Worm (Caenorhabditis elegans) whole organism, dauer: ENCODE data around the gene eri-9.
"Not testable (repeated sequence)": the region's sequence is repeated elsewhere in the genome, so short reads cannot be mapped to it uniquely, and the experiment has no call there.

Experiments
- unc-62 ChIP-seq: sonication (generic microtip); optimal IDR thresholded peaks from 2 replicates; lab custom pipeline; 2017; ENCODE audit warnings: missing biosample characterization, missing genetic modification reagents, missing genetic modification characterization

The eri-9 gene

ce11 chrIII:4951824-4952223 is 19.6 kb downstream of the eri-9 start, which contains the start of gene flh-2:
Gene flh-2 (plus strand): TSS chrIII:4952124.
- TF ChIP-seq unc-62 = no peak

DNA sequence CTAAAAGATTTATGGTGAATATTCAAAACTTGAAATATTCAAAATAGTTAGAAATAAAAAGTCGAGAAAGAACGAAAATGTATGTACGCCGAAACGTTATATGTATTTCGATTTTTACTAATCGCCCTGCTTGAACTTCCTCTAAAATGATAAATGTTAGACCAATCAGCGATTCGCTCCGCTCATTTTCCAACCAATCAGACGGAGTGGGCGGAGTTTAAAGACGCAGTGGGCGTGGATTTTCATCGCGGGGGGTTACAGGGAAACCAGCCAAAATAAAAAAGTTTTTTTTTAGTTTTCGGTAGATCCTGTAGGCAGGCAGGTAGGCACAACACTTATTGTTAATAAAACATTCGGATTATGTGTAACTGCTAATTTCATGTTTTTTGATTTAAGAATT is 20.7 kb downstream of the eri-9 start:
- TF ChIP-seq unc-62 = no peak

- TF ChIP-seq unc-62 = no peak
These were observed 24.3 kb downstream of the eri-9 start, which contains the start of gene C26E6.1 for ce11 chrIII:4956566-4956965. Gene C26E6.1 (plus strand): TSS chrIII:4956866.

- TF ChIP-seq unc-62 = no peak
These were observed 28.0 kb downstream of the eri-9 start, which contains the start of gene C27F2.4 for ce11 chrIII:4960204-4960603. Gene C27F2.4 (minus strand): TSS chrIII:4960304.

DNA sequence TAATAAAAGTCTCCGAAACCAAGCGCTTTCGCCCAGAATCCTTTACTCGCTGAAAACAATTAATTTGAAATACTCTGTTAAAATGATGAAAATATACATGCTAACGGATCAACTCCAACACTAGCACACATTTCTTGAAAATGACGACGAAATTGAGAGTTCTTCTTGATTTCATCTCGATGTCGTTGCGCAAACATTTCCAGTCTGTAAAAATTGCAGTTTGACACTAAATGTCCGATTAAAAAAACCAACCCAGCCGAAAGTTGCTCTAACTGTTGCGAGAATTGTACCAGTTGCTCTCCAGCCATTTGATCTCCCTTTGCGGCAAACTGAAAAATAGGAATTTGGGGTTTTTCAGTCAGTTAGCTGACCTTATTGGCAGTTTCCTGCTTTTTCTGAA is 29.0 kb downstream of the eri-9 start:
- TF ChIP-seq unc-62 = no peak

DNA sequence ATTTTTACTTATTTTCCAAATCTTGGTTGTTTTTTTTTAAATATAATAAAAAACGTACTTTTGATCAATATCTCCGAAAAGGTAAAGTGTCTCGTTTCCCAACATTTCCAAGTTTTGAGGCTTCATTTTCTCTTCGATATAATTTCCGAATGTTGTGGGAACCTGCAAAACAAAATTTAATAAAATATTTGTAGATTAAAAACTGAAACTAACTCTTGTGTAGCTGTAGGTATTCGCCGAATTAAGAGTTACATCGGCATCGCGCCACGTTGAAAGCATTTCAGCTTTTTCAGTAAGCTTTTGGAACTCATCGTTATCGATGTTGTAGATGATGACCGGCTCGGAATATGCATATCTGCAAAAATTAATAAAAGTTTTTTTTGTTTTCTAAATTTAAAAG is 30.1 kb downstream of the eri-9 start, which contains the start of gene vps-22:
Gene vps-22, minus strand, starts transcription at position 101 of the 400 bp plus-strand sequence.
- no peak for TF ChIP-seq unc-62

- no peak for TF ChIP-seq unc-62
These were observed 30.6 kb downstream of the eri-9 start, which contains the start of gene C27F2.9 for ce11 chrIII:4962886-4963285. Gene C27F2.9 (minus strand): TSS chrIII:4963044.

ce11 chrIII:4965271-4965670 is 33.0 kb downstream of the eri-9 start, which contains the start of gene nca-2:
Gene nca-2 (plus strand): TSS chrIII:4965571.
- TF ChIP-seq unc-62 = no peak

DNA sequence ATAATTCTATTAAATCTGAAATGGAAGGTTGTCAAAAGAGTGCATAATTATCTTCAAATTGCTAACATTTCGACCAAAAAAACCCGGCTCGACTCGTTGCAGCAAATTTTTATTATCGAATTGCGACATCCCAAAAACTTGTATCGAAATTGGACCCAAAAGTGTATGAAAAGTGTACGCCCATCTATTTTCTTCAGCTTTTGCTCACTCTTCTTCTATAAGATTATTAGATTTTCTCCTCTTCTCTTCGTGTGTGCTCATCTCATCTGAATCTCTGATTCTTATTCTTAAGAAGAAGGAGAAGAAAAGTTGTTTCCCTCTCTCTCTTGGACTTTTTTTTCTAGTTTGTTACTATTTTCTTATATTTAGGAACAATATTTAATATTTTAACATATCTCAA is 35.0 kb downstream of the eri-9 start:
- no peak for TF ChIP-seq unc-62

DNA sequence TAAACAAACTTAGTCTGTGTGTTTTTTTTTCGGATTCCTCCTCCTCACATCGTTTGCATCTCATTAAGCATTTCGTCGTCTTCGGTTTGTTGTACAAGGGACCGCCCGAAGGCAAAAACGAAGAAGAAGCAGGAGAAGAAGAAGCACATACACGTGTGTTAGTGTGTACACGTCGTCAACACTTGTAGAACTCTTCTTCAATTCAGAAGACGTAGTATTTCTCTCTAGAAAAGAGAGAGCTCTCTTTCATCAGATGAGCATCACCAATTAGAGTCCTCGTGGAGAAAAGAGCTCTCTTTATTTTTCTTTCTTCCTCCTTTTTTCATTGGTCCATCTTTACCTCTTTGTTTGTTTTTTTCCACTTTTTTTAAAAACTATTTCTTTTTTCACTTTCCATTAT is 35.9 kb downstream of the eri-9 start:
- no peak for TF ChIP-seq unc-62

DNA sequence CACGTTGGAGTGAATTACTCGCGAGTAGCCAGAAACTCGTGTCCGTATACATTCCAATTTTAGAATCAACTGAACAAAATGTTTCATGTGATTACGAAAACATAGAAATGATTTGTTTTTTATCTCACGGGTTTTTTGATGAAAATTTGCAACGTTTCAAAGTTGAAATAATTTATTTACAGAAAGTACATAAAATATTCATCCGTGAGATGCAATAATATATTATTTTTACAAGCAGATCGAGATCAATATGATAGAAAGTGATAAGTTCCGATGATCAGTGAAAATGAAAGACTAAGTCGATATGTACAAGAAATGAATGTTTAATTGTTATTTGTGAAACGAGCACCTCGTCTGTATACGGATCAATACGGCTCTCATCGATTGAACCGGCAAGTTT is 48.1 kb downstream of the eri-9 start, which contains the start of gene C27F2.6:
Gene C27F2.6, minus strand, starts transcription at position 101 of the 400 bp plus-strand sequence.
- TF ChIP-seq unc-62 = not testable (repeated sequence)

ce11 chrIII:4983961-4984360 is 51.7 kb downstream of the eri-9 start:
- no peak for TF ChIP-seq unc-62
